Worm (Caenorhabditis elegans): ENCODE data around the gene memi-2.

Gene memi-2

DNA sequence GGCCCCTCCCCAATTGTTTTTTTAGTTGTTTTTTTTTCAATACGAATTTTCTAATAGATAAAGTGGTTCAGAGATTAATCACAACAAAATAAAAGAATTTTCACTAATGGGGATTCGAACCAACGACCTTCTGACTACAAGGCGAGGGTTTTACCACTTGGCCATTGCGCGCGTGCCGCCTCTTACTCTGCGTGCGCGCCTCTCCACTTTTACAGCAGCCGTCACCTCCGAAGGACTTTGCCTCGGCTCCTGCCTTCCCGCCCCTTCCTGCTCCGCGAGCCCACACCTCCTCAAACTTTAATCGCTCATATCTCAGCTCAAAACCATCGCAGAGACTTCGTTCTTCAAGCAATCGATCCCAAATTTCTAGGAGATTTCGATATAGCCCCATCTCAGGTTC is 29.8 kb upstream of the memi-2 start (continued):
- TF ChIP-seq pbrm-1 (GFP tag; IDR thresholded peaks at IDR 0.05): peak; percentile 63; the same call in 1 of the 2 replicates
- TF ChIP-seq hmg-20 (GFP tag; IDR thresholded peaks at IDR 0.05): 0 out of 2 replicates have a peak, but pooled peaks have one; percentile 36
- peak; percentile 65; the same call in 1 of the 2 replicates for TF ChIP-seq ztf-6 (GFP tag; IDR thresholded peaks at IDR 0.05)
- TF ChIP-seq him-1 (tag; optimal IDR thresholded peaks at IDR 0.05): peak; percentile 46
- peak; percentile 38 for TF ChIP-seq snpc-4 (GFP tag; optimal IDR thresholded peaks at IDR 0.05)
- TF ChIP-seq snpc-4 (tag; optimal IDR thresholded peaks at IDR 0.05): peak in 3 of 4 experiments; percentile 68 to 95 (median 92)
- TF ChIP-seq madf-6 (GFP tag; IDR thresholded peaks at IDR 0.05): peak; percentile 66

ce11 chrIV:13429240-13429639 is 28.9 kb upstream of the memi-2 start, which contains the start of gene K09B11.4:
Gene K09B11.4 (plus strand): TSS chrIV:13429540.
- no peak for TF ChIP-seq K12H6.12 (tag; optimal IDR thresholded peaks at IDR 0.05)
- TF ChIP-seq efl-1 (GFP tag; optimal IDR thresholded peaks at IDR 0.05): no peak
- no peak for TF ChIP-seq sdz-38 (tag; optimal IDR thresholded peaks at IDR 0.05)
- TF ChIP-seq rpc-1 (optimal IDR thresholded peaks at IDR 0.05): no peak
- TF ChIP-seq rpc-1 (tag; optimal IDR thresholded peaks at IDR 0.05): no peak
- no peak for TF ChIP-seq ztf-3 (GFP tag; optimal IDR thresholded peaks at IDR 0.05)
- no peak for TF ChIP-seq mcd-1 (GFP tag; IDR thresholded peaks at IDR 0.05)
- no peak for TF ChIP-seq hmg-20 (GFP tag; IDR thresholded peaks at IDR 0.05)
- no peak for TF ChIP-seq die-1 (tag; optimal IDR thresholded peaks at IDR 0.05)
- no peak for TF ChIP-seq lsy-27 (tag; optimal IDR thresholded peaks at IDR 0.05; ENCODE audit: borderline replicate concordance, insufficient read depth)
- no peak for TF ChIP-seq snpc-4 (GFP tag; optimal IDR thresholded peaks at IDR 0.05)
- no peak for TF ChIP-seq snpc-4 (tag; optimal IDR thresholded peaks at IDR 0.05)
- no peak for TF ChIP-seq nfya-2 (GFP tag; IDR thresholded peaks at IDR 0.05)
- TF ChIP-seq attf-3 (GFP tag; conservative IDR thresholded peaks at IDR 0.05): no peak
- TF ChIP-seq nhr-179 (tag; optimal IDR thresholded peaks at IDR 0.05): no peak
- no peak for TF ChIP-seq hlh-26 (GFP tag; conservative IDR thresholded peaks at IDR 0.05)
- TF ChIP-seq pbrm-1 (GFP tag; IDR thresholded peaks at IDR 0.05): no peak
- TF ChIP-seq let-526 (GFP tag; IDR thresholded peaks at IDR 0.05): no peak

DNA sequence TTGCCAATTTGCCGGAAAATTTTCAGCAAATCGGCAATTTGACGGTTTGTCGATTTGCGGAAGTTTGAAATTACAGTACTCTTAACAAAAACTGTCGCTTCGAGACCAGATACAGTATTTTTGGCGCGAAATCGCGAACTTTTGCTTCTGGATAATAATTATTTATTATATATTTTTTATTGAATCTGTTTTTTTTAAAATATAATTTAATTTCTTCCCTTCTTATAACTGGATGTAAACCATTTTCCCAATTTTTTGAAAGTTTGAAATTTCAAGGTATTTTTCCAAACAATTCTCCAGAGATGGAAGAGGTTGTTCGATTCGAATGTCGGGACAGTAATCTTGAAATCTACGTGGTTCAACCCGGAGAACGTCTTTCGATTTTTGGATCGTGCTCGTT is 21.9 kb upstream of the memi-2 start, which contains the start of gene nol-9:
Gene nol-9 (plus strand): TSS at position 301 of the 400 bp plus-strand sequence.
- TF ChIP-seq madf-8 (GFP tag; conservative IDR thresholded peaks at IDR 0.05) (no peak), F57C9.4 (tag; optimal IDR thresholded peaks at IDR 0.05) (no peak)

- peak; percentile 45; the same call in 1 of the 2 replicates for TF ChIP-seq attf-3 (GFP tag; conservative IDR thresholded peaks at IDR 0.05)
- no peak for TF ChIP-seq B0035.1 (tag; optimal IDR thresholded peaks at IDR 0.05)
- TF ChIP-seq F33H1.4 (GFP tag; IDR thresholded peaks at IDR 0.05): peak; percentile 21; the same call in 1 of the 2 replicates
- TF ChIP-seq dpl-1 (GFP tag; optimal IDR thresholded peaks at IDR 0.05): peak; percentile 54
- TF ChIP-seq hsf-1 (GFP tag; IDR thresholded peaks at IDR 0.05): peak; percentile 70
- TF ChIP-seq D2030.7 (GFP tag; IDR thresholded peaks at IDR 0.05): peak; percentile 48
- 0 out of 2 replicates have a peak, but pooled peaks have one; percentile 13 for TF ChIP-seq ceh-91 (GFP tag; IDR thresholded peaks at IDR 0.05)
- peak; percentile 13 for TF ChIP-seq lsl-1 (GFP tag; optimal IDR thresholded peaks at IDR 0.05)
- no peak for TF ChIP-seq nfyb-1 (GFP tag; IDR thresholded peaks at IDR 0.05)
- peak; percentile 69 for TF ChIP-seq madf-8 (GFP tag; conservative IDR thresholded peaks at IDR 0.05)
- no peak for TF ChIP-seq zim-3 (tag; optimal IDR thresholded peaks at IDR 0.05)
- TF ChIP-seq lin-54 (GFP tag; optimal IDR thresholded peaks at IDR 0.05): peak; percentile 15
- peak in 1 of 3 experiments; percentile 3 for TF ChIP-seq lin-35 (GFP tag; optimal IDR thresholded peaks at IDR 0.05)
- no peak for TF ChIP-seq fkh-3 (tag; optimal IDR thresholded peaks at IDR 0.05)
- TF ChIP-seq xnd-1 (tag; optimal IDR thresholded peaks at IDR 0.05): peak; percentile 58
- TF ChIP-seq efl-1 (GFP tag; optimal IDR thresholded peaks at IDR 0.05): peak; percentile 91
- peak; percentile 94 for TF ChIP-seq madf-6 (GFP tag; IDR thresholded peaks at IDR 0.05)
- TF ChIP-seq ztf-22 (GFP tag; optimal IDR thresholded peaks at IDR 0.05): no peak
- TF ChIP-seq snpc-4 (GFP tag; optimal IDR thresholded peaks at IDR 0.05): no peak
- TF ChIP-seq snpc-4 (tag; optimal IDR thresholded peaks at IDR 0.05): peak in 1 of 4 experiments; percentile 10
- TF ChIP-seq Y53F4B.3 (GFP tag; IDR thresholded peaks at IDR 0.05): no peak
These were observed 15.5 kb upstream of the memi-2 start, which contains the start of the genes pik-1 and aptf-2 for ce11 chrIV:13415739-13416271. Gene pik-1 (plus strand): TSS chrIV:13416041. Gene aptf-2 (minus strand): TSS chrIV:13416051.

All from whole organism, young adult.